Worm (Caenorhabditis elegans) whole organism, L1 larva: ENCODE results near the gene his-39.
"Not testable (repeated sequence)": the region's sequence is repeated elsewhere in the genome, so short reads cannot be mapped to it uniquely, and the experiment has no call there.

ENCODE experiments used
- C04F5.9 ChIP-seq: sonication (generic microtip); optimal IDR thresholded peaks from 2 replicates; lab custom pipeline; 2016; ENCODE audit warnings: missing genetic modification characterization, missing compliant biosample characterization
- C34B4.2 ChIP-seq: sonication (generic microtip); optimal IDR thresholded peaks from 2 replicates; lab custom pipeline; 2017; ENCODE audit warnings: mild to moderate bottlenecking, missing genetic modification characterization, missing compliant biosample characterization
- Y116A8C.19 ChIP-seq: sonication (generic microtip); optimal IDR thresholded peaks from 2 replicates; lab custom pipeline; 2016; ENCODE audit warnings: missing compliant biosample characterization, missing genetic modification characterization, borderline replicate concordance
- alr-1 ChIP-seq: fragments of 200-800 bp; sonication (Bioruptor generic); optimal IDR thresholded peaks from 2 replicates; lab custom pipeline; 2018; ENCODE audit warnings: borderline replicate concordance, mild to moderate bottlenecking, missing genetic modification characterization, missing compliant biosample characterization
- ama-1 ChIP-seq: fragments of 150-350 bp; optimal IDR thresholded peaks from 2 replicates; lab custom pipeline; 2014
- ceh-88 ChIP-seq: fragments of 200-800 bp; sonication (Bioruptor generic); IDR thresholded peaks from 2 replicates; pipeline ENCODE4 v1.3.6; 2022; ENCODE audit warnings: missing genetic modification characterization, missing compliant biosample characterization
- ces-1 ChIP-seq: fragments of 150-350 bp; optimal IDR thresholded peaks from 2 replicates; lab custom pipeline; 2014; ENCODE audit warnings: missing biosample characterization, missing genetic modification reagents, missing genetic modification characterization
- efl-1 ChIP-seq, 4 experiments: fragments of 150-350 bp; optimal IDR thresholded peaks in 3 of 4; peaks in 1 of 4; 1 replicate in 1 of 4; 2 replicates in 3 of 4; lab custom pipeline; 2014; ENCODE audit warnings: missing biosample characterization in 2 of 4, missing genetic modification characterization in 2 of 4, missing genetic modification reagents in 2 of 4
- efl-3 ChIP-seq: fragments of 200-800 bp; sonication (Bioruptor generic); optimal IDR thresholded peaks from 2 replicates; lab custom pipeline; 2018; ENCODE audit warnings: mild to moderate bottlenecking, missing genetic modification characterization, missing compliant biosample characterization
- fkh-10 ChIP-seq: sonication (generic microtip); optimal IDR thresholded peaks from 2 replicates; lab custom pipeline; 2017; ENCODE audit warnings: missing biosample characterization, missing genetic modification reagents, missing genetic modification characterization
- grh-1 ChIP-seq: fragments of 200-800 bp; sonication (Bioruptor generic); IDR thresholded peaks from 2 replicates; pipeline ENCODE4 v1.3.6; 2022; ENCODE audit warnings: missing genetic modification reagents, missing genetic modification characterization, missing compliant biosample characterization
- isw-1 ChIP-seq: fragments of 200-800 bp; sonication (Bioruptor generic); IDR thresholded peaks from 2 replicates; pipeline ENCODE4 v1.3.6; 2022; ENCODE audit warnings: missing genetic modification characterization, missing compliant biosample characterization
- lin-13 ChIP-seq: fragments of 150-350 bp; optimal IDR thresholded peaks from 2 replicates; lab custom pipeline; 2014; ENCODE audit warnings: missing biosample characterization, missing genetic modification reagents, missing genetic modification characterization
- lin-14 ChIP-seq: fragments of 200-800 bp; sonication (Bioruptor generic); optimal IDR thresholded peaks from 2 replicates; lab custom pipeline; 2018; ENCODE audit warnings: mild to moderate bottlenecking, missing genetic modification characterization, moderate library complexity, missing compliant biosample characterization
- lin-35 ChIP-seq, 2 experiments: fragments of 150-350 bp; optimal IDR thresholded peaks; 2 replicates each; lab custom pipeline; 2014; ENCODE audit warnings: missing biosample characterization in 2 of 2, missing genetic modification characterization in 2 of 2, missing genetic modification reagents in 2 of 2
- mab-9 ChIP-seq: fragments of 200-800 bp; sonication (Bioruptor generic); IDR thresholded peaks from 2 replicates; pipeline ENCODE4 v1.3.6; 2022; ENCODE audit warnings: missing genetic modification reagents, missing genetic modification characterization, missing compliant biosample characterization
- nhr-11 ChIP-seq: fragments of 150-350 bp; optimal IDR thresholded peaks from 2 replicates; lab custom pipeline; 2014; ENCODE audit warnings: missing biosample characterization, missing genetic modification characterization
- nhr-19 ChIP-seq: fragments of 200-800 bp; sonication (Bioruptor generic); conservative IDR thresholded peaks from 2 replicates; pipeline ENCODE4 v1.3.6; 2022; ENCODE audit warnings: missing genetic modification characterization, missing compliant biosample characterization
- nhr-20 ChIP-seq: sonication (generic microtip); optimal IDR thresholded peaks from 2 replicates; lab custom pipeline; 2016; ENCODE audit warnings: mild to moderate bottlenecking, missing genetic modification characterization, missing compliant biosample characterization
- nhr-47 ChIP-seq: sonication (generic microtip); optimal IDR thresholded peaks from 2 replicates; lab custom pipeline; 2016; ENCODE audit warnings: mild to moderate bottlenecking, missing genetic modification characterization, moderate library complexity, missing compliant biosample characterization
- nhr-71 ChIP-seq: sonication (generic microtip); optimal IDR thresholded peaks from 2 replicates; lab custom pipeline; 2016; ENCODE audit warnings: mild to moderate bottlenecking, missing genetic modification characterization, moderate library complexity, missing compliant biosample characterization
- nhr-84 ChIP-seq: sonication (generic microtip); optimal IDR thresholded peaks from 2 replicates; lab custom pipeline; 2017; ENCODE audit warnings: missing biosample characterization, missing genetic modification characterization
- nhr-85 ChIP-seq: sonication (generic microtip); peaks from one replicate; lab custom pipeline; 2016; ENCODE audit warnings: missing genetic modification characterization, inconsistent platforms, missing compliant biosample characterization
- nhr-90 ChIP-seq: sonication (generic microtip); optimal IDR thresholded peaks from 2 replicates; lab custom pipeline; 2016; ENCODE audit warnings: mild to moderate bottlenecking, missing genetic modification characterization, missing compliant biosample characterization; ENCODE audit not compliant: poor library complexity
- rnt-1 ChIP-seq: sonication (generic microtip); optimal IDR thresholded peaks from 2 replicates; lab custom pipeline; 2016; ENCODE audit warnings: mild to moderate bottlenecking, missing genetic modification characterization, moderate library complexity, missing compliant biosample characterization
- snu-23 ChIP-seq: sonication (generic microtip); optimal IDR thresholded peaks from 2 replicates; lab custom pipeline; 2016; ENCODE audit warnings: missing genetic modification characterization, missing compliant biosample characterization
- sup-37 ChIP-seq: fragments of 200-800 bp; sonication (Bioruptor generic); optimal IDR thresholded peaks from 2 replicates; lab custom pipeline; 2018; ENCODE audit warnings: mild to moderate bottlenecking, missing genetic modification characterization, missing compliant biosample characterization
- swsn-7 ChIP-seq: sonication (generic microtip); optimal IDR thresholded peaks from 2 replicates; lab custom pipeline; 2016; ENCODE audit warnings: missing genetic modification characterization, missing compliant biosample characterization
- tlp-1 ChIP-seq: fragments of 150-350 bp; optimal IDR thresholded peaks from 2 replicates; lab custom pipeline; 2014; ENCODE audit warnings: missing biosample characterization, missing genetic modification characterization
- unc-130 ChIP-seq: fragments of 150-350 bp; optimal IDR thresholded peaks from 2 replicates; lab custom pipeline; 2017; ENCODE audit warnings: missing biosample characterization, missing genetic modification characterization, inconsistent platforms
- vab-15 ChIP-seq: sonication (generic microtip); optimal IDR thresholded peaks from 2 replicates; lab custom pipeline; 2017; ENCODE audit warnings: missing genotype, mild to moderate bottlenecking, missing genetic modification characterization, missing compliant biosample characterization
- xbp-1 ChIP-seq: sonication (generic microtip); optimal IDR thresholded peaks from 2 replicates; lab custom pipeline; 2016; ENCODE audit warnings: missing genetic modification characterization, missing compliant biosample characterization
- zag-1 ChIP-seq: fragments of 150-350 bp; optimal IDR thresholded peaks from 2 replicates; lab custom pipeline; 2014; ENCODE audit warnings: missing biosample characterization, missing genetic modification characterization
- ztf-11 ChIP-seq, 2 experiments: sonication (generic microtip); optimal IDR thresholded peaks; 2 replicates each; lab custom pipeline; 2016 to 2017; ENCODE audit warnings: missing genetic modification characterization in 2 of 2, missing biosample characterization in 1 of 2, missing compliant biosample characterization in 1 of 2

The his-39 gene

DNA sequence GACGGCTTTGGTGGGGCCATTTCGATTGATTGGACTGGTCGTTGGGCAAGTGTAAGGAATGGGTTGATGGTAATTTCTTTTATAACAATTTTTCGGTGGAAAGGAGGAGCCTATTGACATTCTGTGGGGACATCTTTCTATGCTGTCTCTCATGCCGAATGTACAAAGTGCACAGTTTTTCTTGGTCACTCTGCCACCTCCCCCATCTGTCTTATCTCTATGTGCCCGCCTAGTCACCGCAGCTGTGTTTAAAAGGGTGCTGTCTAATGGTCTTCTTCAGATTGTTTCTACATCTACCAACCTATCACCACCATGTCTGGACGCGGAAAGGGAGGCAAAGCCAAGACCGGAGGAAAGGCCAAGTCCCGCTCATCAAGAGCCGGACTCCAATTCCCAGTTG is 3.2 kb upstream of the his-39 start, which contains the start of the genes his-8 and his-7:
Gene his-8 (minus strand): TSS at position 20 of the 400 bp plus-strand sequence.
Gene his-7 (plus strand): TSS at position 313 of the 400 bp plus-strand sequence.
- not testable (repeated sequence) for TF ChIP-seq efl-1 (optimal IDR thresholded peaks at IDR 0.05; lab: Kevin White, UChicago)
- TF ChIP-seq efl-1 (GFP tag; optimal IDR thresholded peaks at IDR 0.05 in 1 of 2; lab: Kevin White, UChicago): peak in 1 of 2 experiments; percentile 40

- TF ChIP-seq nhr-85 (tag; lab: Kevin White, UChicago) (peak; percentile 87), nhr-20 (tag; lab: Kevin White, UChicago) (no peak), ces-1 (GFP tag; lab: Kevin White, UChicago) (no peak)
Observed at ce11 chrV:8533916-8534315, 2.4 kb upstream of the his-39 start.

DNA sequence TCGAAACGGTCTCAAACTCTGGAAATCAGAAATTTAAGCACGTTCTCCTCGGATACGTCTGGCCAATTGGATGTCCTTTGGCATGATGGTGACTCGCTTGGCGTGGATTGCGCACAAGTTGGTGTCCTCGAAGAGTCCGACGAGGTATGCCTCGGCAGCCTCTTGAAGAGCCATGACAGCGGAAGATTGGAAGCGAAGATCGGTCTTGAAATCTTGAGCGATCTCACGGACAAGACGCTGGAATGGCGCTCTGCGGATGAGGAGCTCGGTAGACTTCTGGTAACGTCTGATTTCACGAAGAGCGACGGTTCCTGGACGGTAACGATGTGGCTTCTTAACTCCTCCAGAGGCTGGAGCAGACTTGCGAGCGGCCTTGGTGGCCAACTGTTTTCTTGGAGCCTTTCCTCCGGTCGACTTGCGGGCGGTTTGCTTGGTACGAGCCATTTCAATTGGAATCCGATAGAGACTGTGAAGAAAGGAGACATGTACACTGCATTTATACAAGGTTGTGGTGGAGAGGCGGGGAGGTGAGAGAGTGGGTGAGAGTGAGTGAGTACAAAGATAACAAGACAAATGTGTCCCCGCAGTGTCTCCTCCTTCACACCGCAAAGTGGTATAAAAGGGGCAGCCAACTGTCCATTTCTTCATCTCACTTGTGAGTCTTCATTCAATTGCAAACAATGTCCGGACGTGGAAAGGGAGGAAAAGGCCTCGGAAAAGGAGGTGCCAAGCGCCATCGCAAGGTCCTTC is 1.6 kb upstream of the his-39 start, which contains the start of the genes his-6 and his-5:
Gene his-6 (minus strand): TSS at position 444 of the 750 bp plus-strand sequence.
Gene his-5 (plus strand): TSS at position 681 of the 750 bp plus-strand sequence.
- TF ChIP-seq ceh-88 (peak; percentile 8; the same call in 1 of the 2 replicates), nhr-71 (peak; percentile 50), efl-3 (GFP tag; lab: Kevin White, UChicago) (peak; percentile 17), nhr-85 (tag; lab: Kevin White, UChicago) (peak; percentile 76), ztf-11 (tag; optimal IDR thresholded peaks at IDR 0.05; lab: Kevin White, UChicago) (peak in 1 of 2 experiments; percentile 60), isw-1 (peak; percentile 24; the same call in 1 of the 2 replicates), nhr-47 (peak; percentile 44), grh-1 (peak; percentile 88), snu-23 (peak; percentile 41), nhr-19 (peak; percentile 66), swsn-7 (tag; lab: Kevin White, UChicago) (peak; percentile 62), nhr-90 (tag; lab: Kevin White, UChicago) (peak; percentile 30), lin-14 (GFP tag; lab: Kevin White, UChicago) (peak; percentile 80), rnt-1 (tag; lab: Kevin White, UChicago) (peak; percentile 23), nhr-20 (tag; lab: Kevin White, UChicago) (peak; percentile 43)

DNA sequence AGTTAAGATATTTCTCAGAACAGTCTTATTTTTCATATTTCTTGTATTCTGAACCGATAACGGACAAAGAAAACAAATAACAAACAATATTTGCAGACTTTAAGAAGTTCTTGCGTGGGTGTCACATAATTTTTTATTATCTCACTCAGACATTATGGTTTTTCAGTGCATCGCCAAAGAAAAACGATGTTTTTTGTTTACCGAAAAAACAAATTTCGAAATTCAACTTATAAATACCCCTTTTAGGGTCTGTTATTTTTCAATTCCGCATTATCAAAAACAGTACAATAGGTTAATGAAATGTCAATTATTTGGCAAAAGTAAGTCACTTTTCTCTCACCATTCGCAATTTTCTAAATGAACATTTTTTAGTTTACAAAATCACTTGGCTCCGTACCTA is 718 bp downstream of the his-39 start, which contains the start of gene otpl-4:
Gene otpl-4 (plus strand): TSS at position 301 of the 400 bp plus-strand sequence.
- TF ChIP-seq tlp-1 (tag; lab: Kevin White, UChicago): no peak
- TF ChIP-seq ama-1 (lab: Kevin White, UChicago): no peak
- TF ChIP-seq nhr-11 (tag; lab: Kevin White, UChicago): no peak

ce11 chrV:8545531-8546224 is 9.4 kb downstream of the his-39 start, which contains the start of the genes slc-17.8 and asns-1:
Gene slc-17.8, minus strand, starts transcription at chrV:8545581.
Gene asns-1, plus strand, starts transcription at chrV:8546174.
- TF ChIP-seq nhr-71 (no peak), sup-37 (GFP tag; lab: Kevin White, UChicago) (no peak), ama-1 (lab: Kevin White, UChicago) (no peak), mab-9 (no peak), nhr-20 (tag; lab: Kevin White, UChicago) (no peak), xbp-1 (tag; lab: Kevin White, UChicago) (no peak), fkh-10 (GFP tag; lab: Kevin White, UChicago) (no peak), C04F5.9 (tag; lab: Kevin White, UChicago) (no peak), Y116A8C.19 (tag; lab: Kevin White, UChicago) (no peak), C34B4.2 (tag; lab: Kevin White, UChicago) (no peak), nhr-84 (tag; lab: Kevin White, UChicago) (no peak), zag-1 (tag; lab: Kevin White, UChicago) (no peak), lin-35 (GFP tag; optimal IDR thresholded peaks at IDR 0.05; lab: Kevin White, UChicago) (no peak), unc-130 (tag; lab: Kevin White, UChicago) (no peak), vab-15 (no peak), alr-1 (tag; lab: Kevin White, UChicago) (no peak), lin-13 (no peak)
